Fruit fly (Drosophila melanogaster): ENCODE results near the gene CG31516.

The CG31516 gene

DNA sequence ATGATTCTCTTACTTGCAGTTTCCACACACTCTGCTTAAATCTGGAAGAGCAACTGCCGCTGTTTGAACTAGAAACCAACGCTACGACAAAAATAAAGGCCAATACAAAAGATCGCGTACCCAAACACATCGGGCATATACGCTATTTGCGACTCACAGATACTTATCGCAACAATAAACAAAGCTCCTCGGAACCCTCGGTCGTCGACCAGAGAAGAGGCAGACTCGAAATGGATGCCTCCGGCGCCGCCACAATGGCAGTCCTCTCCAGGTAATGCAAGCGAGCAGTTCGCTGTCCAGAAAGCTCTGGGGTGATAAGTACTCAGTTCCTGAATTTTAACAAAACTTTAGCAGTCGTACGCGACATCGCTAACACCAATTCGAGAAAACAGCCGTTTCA lies 16.6 kb upstream of the CG31516 start:
- TF ChIP-seq Poxn (GFP tag; IDR thresholded peaks at IDR 0.05) (no peak), CG13287 (GFP tag; IDR thresholded peaks at IDR 0.05; ENCODE audit: partially characterized antibody) (peak; percentile 12; the same call in 1 of the 2 replicates), Max (GFP tag; optimal IDR thresholded peaks at IDR 0.05) (no peak), Sin3A (optimal IDR thresholded peaks at IDR 0.05) (no peak), bowl (GFP tag; IDR thresholded peaks at IDR 0.05) (no peak), odd (GFP tag; optimal IDR thresholded peaks at IDR 0.05) (no peak), CG10366 (GFP tag; IDR thresholded peaks at IDR 0.05) (no peak), Ravus (GFP tag; IDR thresholded peaks at IDR 0.05) (no peak), CG11504 (tag; optimal IDR thresholded peaks at IDR 0.05) (no peak), tx (GFP tag; optimal IDR thresholded peaks at IDR 0.05) (no peak), ranshi (GFP tag; IDR thresholded peaks at IDR 0.05) (no peak), CG13894 (tag; optimal IDR thresholded peaks at IDR 0.05) (no peak), fd96Cb (tag; optimal IDR thresholded peaks at IDR 0.05) (no peak), esg (GFP tag; conservative IDR thresholded peaks at IDR 0.05) (no peak), H15 (GFP tag; IDR thresholded peaks at IDR 0.05) (no peak), Lhr (GFP tag; optimal IDR thresholded peaks at IDR 0.05) (no peak), Trl (optimal IDR thresholded peaks at IDR 0.05) (peak in 1 of 2 experiments; percentile 5), Trl (GFP tag; optimal IDR thresholded peaks at IDR 0.05) (no peak), CG12769 (tag; optimal IDR thresholded peaks at IDR 0.05) (peak; percentile 8), Med (GFP tag) (peak; percentile 49), CG12299 (tag; optimal IDR thresholded peaks at IDR 0.05) (no peak), pan (optimal IDR thresholded peaks at IDR 0.05) (no peak), pan (GFP tag; optimal IDR thresholded peaks at IDR 0.05 in 1 of 2, IDR thresholded peaks at IDR 0.05 in 1 of 2) (peak in 1 of 2 experiments; percentile 9), CG12071 (GFP tag; optimal IDR thresholded peaks at IDR 0.05) (no peak), CG9609 (GFP tag; optimal IDR thresholded peaks at IDR 0.05) (no peak), Rx (GFP tag; IDR thresholded peaks at IDR 0.05) (no peak), Oaz (GFP tag; IDR thresholded peaks at IDR 0.05) (no peak), onecut (GFP tag; IDR thresholded peaks at IDR 0.05) (no peak), schlank (tag; optimal IDR thresholded peaks at IDR 0.05) (no peak), CHES-1-like (GFP tag; optimal IDR thresholded peaks at IDR 0.05) (no peak), CG12155 (GFP tag; optimal IDR thresholded peaks at IDR 0.05) (no peak), zfh1 (GFP tag; IDR thresholded peaks at IDR 0.05) (no peak), gsb-n (tag; optimal IDR thresholded peaks at IDR 0.05) (no peak), ken (GFP tag; IDR thresholded peaks at IDR 0.05) (no peak), E2f1 (GFP tag; IDR thresholded peaks at IDR 0.05) (no peak), Sry-δ (GFP tag; optimal IDR thresholded peaks at IDR 0.05) (no peak), lbe (GFP tag; optimal IDR thresholded peaks at IDR 0.05) (peak; percentile 6), CG10274 (GFP tag; optimal IDR thresholded peaks at IDR 0.05) (no peak), CG34376 (GFP tag; optimal IDR thresholded peaks at IDR 0.05) (no peak), Ets65A (GFP tag) (no peak), fru (optimal IDR thresholded peaks at IDR 0.05) (no peak), gt (GFP tag; IDR thresholded peaks at IDR 0.05) (no peak), HLH4C (GFP tag; IDR thresholded peaks at IDR 0.05; ENCODE audit: partially characterized antibody) (no peak), CG7271 (tag; optimal IDR thresholded peaks at IDR 0.05) (no peak), MTF-1 (GFP tag; optimal IDR thresholded peaks at IDR 0.05; ENCODE audit: borderline replicate concordance) (no peak), CG1233 (GFP tag; optimal IDR thresholded peaks at IDR 0.05) (no peak), nom (GFP tag; optimal IDR thresholded peaks at IDR 0.05) (peak; percentile 20), wor (GFP tag; IDR thresholded peaks at IDR 0.05) (no peak), Deaf1 (tag; optimal IDR thresholded peaks at IDR 0.05) (peak; percentile 10), Rfx (GFP tag; IDR thresholded peaks at IDR 0.05) (0 out of 2 replicates have a peak, but pooled peaks have one; percentile 18), dati (GFP tag; IDR thresholded peaks at IDR 0.05) (no peak), tap (tag; optimal IDR thresholded peaks at IDR 0.05) (no peak), grn (GFP tag; optimal IDR thresholded peaks at IDR 0.05) (no peak), CG7556 (GFP tag; optimal IDR thresholded peaks at IDR 0.05) (no peak)
